Worm (Caenorhabditis elegans) whole organism, L1 larva: Measurements from ENCODE around the gene F22D3.4.

Source experiments
- C04F5.9 ChIP-seq: sonication (generic microtip); optimal IDR thresholded peaks from 2 replicates; lab custom pipeline; 2016; ENCODE audit warnings: missing genetic modification characterization, missing compliant biosample characterization
- C16A3.4 ChIP-seq: fragments of 150-350 bp; optimal IDR thresholded peaks from 2 replicates; lab custom pipeline; 2014; ENCODE audit warnings: missing biosample characterization, missing genetic modification characterization
- C34B4.2 ChIP-seq: sonication (generic microtip); optimal IDR thresholded peaks from 2 replicates; lab custom pipeline; 2017; ENCODE audit warnings: mild to moderate bottlenecking, missing genetic modification characterization, missing compliant biosample characterization
- F16B12.6 ChIP-seq: fragments of 150-350 bp; optimal IDR thresholded peaks from 2 replicates; lab custom pipeline; 2014; ENCODE audit warnings: missing biosample characterization, missing genetic modification characterization
- alr-1 ChIP-seq: fragments of 200-800 bp; sonication (Bioruptor generic); optimal IDR thresholded peaks from 2 replicates; lab custom pipeline; 2018; ENCODE audit warnings: borderline replicate concordance, mild to moderate bottlenecking, missing genetic modification characterization, missing compliant biosample characterization
- ama-1 ChIP-seq: fragments of 150-350 bp; optimal IDR thresholded peaks from 2 replicates; lab custom pipeline; 2014
- blmp-1 ChIP-seq: fragments of 150-350 bp; optimal IDR thresholded peaks from 2 replicates; lab custom pipeline; 2014; ENCODE audit warnings: missing biosample characterization, missing genetic modification characterization
- ceh-63 ChIP-seq: fragments of 200-800 bp; sonication (Bioruptor generic); optimal IDR thresholded peaks from 2 replicates; lab custom pipeline; 2018; ENCODE audit warnings: mild to moderate bottlenecking, missing genetic modification characterization, missing compliant biosample characterization
- ceh-8 ChIP-seq: fragments of 200-800 bp; sonication (Bioruptor generic); optimal IDR thresholded peaks from 2 replicates; lab custom pipeline; 2018; ENCODE audit warnings: mild to moderate bottlenecking, missing genetic modification characterization, moderate library complexity, missing compliant biosample characterization
- ceh-82 ChIP-seq, 3 experiments: fragments of 150-350 bp in 1 of 3; sonication (generic microtip) in 2 of 3; optimal IDR thresholded peaks; 2 replicates each; lab custom pipeline; 2014 to 2017; ENCODE audit warnings: missing biosample characterization in 3 of 3, missing genetic modification characterization in 3 of 3
- ceh-88 ChIP-seq: fragments of 200-800 bp; sonication (Bioruptor generic); IDR thresholded peaks from 2 replicates; pipeline ENCODE4 v1.3.6; 2022; ENCODE audit warnings: missing genetic modification characterization, missing compliant biosample characterization
- ceh-90 ChIP-seq: sonication (generic microtip); optimal IDR thresholded peaks from 2 replicates; lab custom pipeline; 2016; ENCODE audit warnings: missing genetic modification characterization, missing compliant biosample characterization
- ces-1 ChIP-seq: fragments of 150-350 bp; optimal IDR thresholded peaks from 2 replicates; lab custom pipeline; 2014; ENCODE audit warnings: missing biosample characterization, missing genetic modification reagents, missing genetic modification characterization
- efl-1 ChIP-seq, 4 experiments: fragments of 150-350 bp; optimal IDR thresholded peaks in 3 of 4; peaks in 1 of 4; 1 replicate in 1 of 4; 2 replicates in 3 of 4; lab custom pipeline; 2014; ENCODE audit warnings: missing biosample characterization in 2 of 4, missing genetic modification characterization in 2 of 4, missing genetic modification reagents in 2 of 4
- efl-3 ChIP-seq: fragments of 200-800 bp; sonication (Bioruptor generic); optimal IDR thresholded peaks from 2 replicates; lab custom pipeline; 2018; ENCODE audit warnings: mild to moderate bottlenecking, missing genetic modification characterization, missing compliant biosample characterization
- egl-27 ChIP-seq, 2 experiments: fragments of 150-350 bp in 1 of 2; sonication (generic microtip); optimal IDR thresholded peaks; 3 replicates each; lab custom pipeline; 2017 to 2018; ENCODE audit warnings: missing biosample characterization in 2 of 2, missing genetic modification characterization in 2 of 2, missing genetic modification reagents in 2 of 2
- elt-2 ChIP-seq: sonication (generic microtip); optimal IDR thresholded peaks from 2 replicates; lab custom pipeline; 2016; ENCODE audit warnings: missing genetic modification characterization, mild to moderate bottlenecking, inconsistent platforms, missing compliant biosample characterization, missing genetic modification reagents
- elt-3 ChIP-seq, 6 experiments: fragments of 150-350 bp in 1 of 6; sonication (generic microtip); optimal IDR thresholded peaks; 2 replicates each; lab custom pipeline; 2017 to 2018; ENCODE audit warnings: missing biosample characterization in 6 of 6, missing genetic modification characterization in 6 of 6, inconsistent platforms in 1 of 6
- ets-5 ChIP-seq: fragments of 200-800 bp; sonication (Bioruptor generic); IDR thresholded peaks from 2 replicates; pipeline ENCODE4 v1.3.6; 2022; ENCODE audit warnings: missing genetic modification characterization, missing compliant biosample characterization
- fos-1 ChIP-seq: fragments of 150-350 bp; optimal IDR thresholded peaks from 2 replicates; lab custom pipeline; 2014; ENCODE audit warnings: missing biosample characterization, missing genetic modification characterization
- hlh-17 ChIP-seq: fragments of 200-800 bp; sonication (Bioruptor generic); optimal IDR thresholded peaks from 2 replicates; lab custom pipeline; 2018; ENCODE audit warnings: missing genetic modification characterization, mild to moderate bottlenecking, missing compliant biosample characterization, moderate library complexity, borderline replicate concordance
- hpl-2 ChIP-seq: fragments of 150-350 bp; optimal IDR thresholded peaks from 2 replicates; lab custom pipeline; 2014; ENCODE audit warnings: missing biosample characterization, missing genetic modification reagents, missing genetic modification characterization
- irx-1 ChIP-seq: sonication (generic microtip); optimal IDR thresholded peaks from 2 replicates; lab custom pipeline; 2016; ENCODE audit warnings: missing genetic modification characterization, missing compliant biosample characterization
- isw-1 ChIP-seq: fragments of 200-800 bp; sonication (Bioruptor generic); IDR thresholded peaks from 2 replicates; pipeline ENCODE4 v1.3.6; 2022; ENCODE audit warnings: missing genetic modification characterization, missing compliant biosample characterization
- lin-14 ChIP-seq: fragments of 200-800 bp; sonication (Bioruptor generic); optimal IDR thresholded peaks from 2 replicates; lab custom pipeline; 2018; ENCODE audit warnings: mild to moderate bottlenecking, missing genetic modification characterization, moderate library complexity, missing compliant biosample characterization
- lin-39 ChIP-seq: fragments of 150-350 bp; optimal IDR thresholded peaks from 2 replicates; lab custom pipeline; 2014; ENCODE audit warnings: missing biosample characterization, missing genetic modification reagents, missing genetic modification characterization
- lsy-2 ChIP-seq, 2 experiments: fragments of 150-350 bp; optimal IDR thresholded peaks; 2 replicates each; lab custom pipeline; 2014; ENCODE audit warnings: missing biosample characterization in 2 of 2, missing genetic modification characterization in 2 of 2
- mab-9 ChIP-seq: fragments of 200-800 bp; sonication (Bioruptor generic); IDR thresholded peaks from 2 replicates; pipeline ENCODE4 v1.3.6; 2022; ENCODE audit warnings: missing genetic modification reagents, missing genetic modification characterization, missing compliant biosample characterization
- mep-1 ChIP-seq: fragments of 150-350 bp; optimal IDR thresholded peaks from 2 replicates; lab custom pipeline; 2014; ENCODE audit warnings: missing biosample characterization, missing genetic modification characterization
- nhr-11 ChIP-seq: fragments of 150-350 bp; optimal IDR thresholded peaks from 2 replicates; lab custom pipeline; 2014; ENCODE audit warnings: missing biosample characterization, missing genetic modification characterization
- nhr-20 ChIP-seq: sonication (generic microtip); optimal IDR thresholded peaks from 2 replicates; lab custom pipeline; 2016; ENCODE audit warnings: mild to moderate bottlenecking, missing genetic modification characterization, missing compliant biosample characterization
- nhr-71 ChIP-seq: sonication (generic microtip); optimal IDR thresholded peaks from 2 replicates; lab custom pipeline; 2016; ENCODE audit warnings: mild to moderate bottlenecking, missing genetic modification characterization, moderate library complexity, missing compliant biosample characterization
- nhr-76 ChIP-seq: sonication (generic microtip); optimal IDR thresholded peaks from 2 replicates; lab custom pipeline; 2017; ENCODE audit warnings: missing biosample characterization, missing genetic modification characterization
- nhr-77 ChIP-seq: fragments of 150-350 bp; optimal IDR thresholded peaks from 2 replicates; lab custom pipeline; 2014; ENCODE audit warnings: missing biosample characterization, missing genetic modification characterization
- nhr-84 ChIP-seq: sonication (generic microtip); optimal IDR thresholded peaks from 2 replicates; lab custom pipeline; 2017; ENCODE audit warnings: missing biosample characterization, missing genetic modification characterization
- nhr-90 ChIP-seq: sonication (generic microtip); optimal IDR thresholded peaks from 2 replicates; lab custom pipeline; 2016; ENCODE audit warnings: mild to moderate bottlenecking, missing genetic modification characterization, missing compliant biosample characterization; ENCODE audit not compliant: poor library complexity
- pag-3 ChIP-seq: sonication (generic microtip); optimal IDR thresholded peaks from 2 replicates; lab custom pipeline; 2017; ENCODE audit warnings: missing genetic modification characterization, mild to moderate bottlenecking, missing compliant biosample characterization, antibody characterized with exemption, borderline replicate concordance; ENCODE audit not compliant: insufficient read depth
- pax-3 ChIP-seq: fragments of 200-800 bp; sonication (Bioruptor generic); optimal IDR thresholded peaks from 2 replicates; lab custom pipeline; 2018; ENCODE audit warnings: mild to moderate bottlenecking, missing genetic modification characterization, moderate library complexity, missing compliant biosample characterization
- pqm-1 ChIP-seq: sonication (generic microtip); optimal IDR thresholded peaks from 3 replicates; lab custom pipeline; 2017; ENCODE audit warnings: missing biosample characterization, missing genetic modification characterization
- snpc-4 ChIP-seq: fragments of 150-350 bp; optimal IDR thresholded peaks from 2 replicates; lab custom pipeline; 2014; ENCODE audit warnings: missing biosample characterization, missing genetic modification characterization
- sox-4 ChIP-seq: sonication (generic microtip); optimal IDR thresholded peaks from 2 replicates; lab custom pipeline; 2016; ENCODE audit warnings: missing genetic modification characterization, missing compliant biosample characterization
- sptf-1 ChIP-seq: fragments of 150-350 bp; optimal IDR thresholded peaks from 2 replicates; lab custom pipeline; 2014; ENCODE audit warnings: missing biosample characterization, missing genetic modification characterization
- sup-37 ChIP-seq: fragments of 200-800 bp; sonication (Bioruptor generic); optimal IDR thresholded peaks from 2 replicates; lab custom pipeline; 2018; ENCODE audit warnings: mild to moderate bottlenecking, missing genetic modification characterization, missing compliant biosample characterization
- swsn-7 ChIP-seq: sonication (generic microtip); optimal IDR thresholded peaks from 2 replicates; lab custom pipeline; 2016; ENCODE audit warnings: missing genetic modification characterization, missing compliant biosample characterization
- tbx-2 ChIP-seq: sonication (generic microtip); optimal IDR thresholded peaks from 2 replicates; lab custom pipeline; 2016; ENCODE audit warnings: missing genetic modification characterization, missing compliant biosample characterization
- tlp-1 ChIP-seq: fragments of 150-350 bp; optimal IDR thresholded peaks from 2 replicates; lab custom pipeline; 2014; ENCODE audit warnings: missing biosample characterization, missing genetic modification characterization
- unc-30 ChIP-seq: sonication (generic microtip); optimal IDR thresholded peaks from 2 replicates; lab custom pipeline; 2017; ENCODE audit warnings: missing biosample characterization, missing genetic modification characterization
- unc-98 ChIP-seq: fragments of 200-800 bp; sonication (Bioruptor generic); IDR thresholded peaks from 2 replicates; pipeline ENCODE4 v1.3.6; 2022; ENCODE audit warnings: missing genetic modification characterization, missing compliant biosample characterization
- vab-15 ChIP-seq: sonication (generic microtip); optimal IDR thresholded peaks from 2 replicates; lab custom pipeline; 2017; ENCODE audit warnings: missing genotype, mild to moderate bottlenecking, missing genetic modification characterization, missing compliant biosample characterization
- xbp-1 ChIP-seq: sonication (generic microtip); optimal IDR thresholded peaks from 2 replicates; lab custom pipeline; 2016; ENCODE audit warnings: missing genetic modification characterization, missing compliant biosample characterization
- ztf-11 ChIP-seq, 2 experiments: sonication (generic microtip); optimal IDR thresholded peaks; 2 replicates each; lab custom pipeline; 2016 to 2017; ENCODE audit warnings: missing genetic modification characterization in 2 of 2, missing biosample characterization in 1 of 2, missing compliant biosample characterization in 1 of 2
- ztf-4 ChIP-seq: fragments of 150-350 bp; optimal IDR thresholded peaks from 2 replicates; lab custom pipeline; 2014; ENCODE audit warnings: missing biosample characterization, missing genetic modification characterization

Gene F22D3.4

ce11 chrII:6943299-6944051 is 16.1 kb upstream of the F22D3.4 start (continued):
- TF ChIP-seq pax-3 (no peak), ceh-90 (tag; lab: Kevin White, UChicago) (no peak), ztf-11 (tag; optimal IDR thresholded peaks at IDR 0.05; lab: Kevin White, UChicago) (no peak), efl-1 (optimal IDR thresholded peaks at IDR 0.05; lab: Kevin White, UChicago) (peak in 1 of 2 experiments; percentile 3), efl-1 (GFP tag; optimal IDR thresholded peaks at IDR 0.05 in 1 of 2; lab: Kevin White, UChicago) (peak in 1 of 2 experiments; percentile 79), egl-27 (tag; optimal IDR thresholded peaks at IDR 0.05; lab: Kevin White, UChicago) (no peak), nhr-11 (tag; lab: Kevin White, UChicago) (no peak), lin-14 (peak; percentile 77), ceh-63 (GFP tag; lab: Kevin White, UChicago) (no peak), ceh-8 (GFP tag; lab: Kevin White, UChicago) (peak; percentile 61), alr-1 (tag; lab: Kevin White, UChicago) (no peak), irx-1 (no peak), sox-4 (no peak), pag-3 (tag; lab: Kevin White, UChicago) (no peak), elt-3 (tag; optimal IDR thresholded peaks at IDR 0.05; lab: Kevin White, UChicago) (no peak), mab-9 (GFP tag; lab: Robert Waterston, UW) (no peak), F16B12.6 (tag; lab: Kevin White, UChicago) (no peak), hpl-2 (no peak), C16A3.4 (tag; lab: Kevin White, UChicago) (no peak), vab-15 (no peak), fos-1 (tag; lab: Kevin White, UChicago) (no peak), C04F5.9 (tag; lab: Kevin White, UChicago) (peak; percentile 27), nhr-20 (tag; lab: Kevin White, UChicago) (no peak), ama-1 (lab: Kevin White, UChicago) (no peak), blmp-1 (tag; lab: Kevin White, UChicago) (no peak), unc-98 (no peak), C34B4.2 (no peak), ztf-4 (tag; lab: Kevin White, UChicago) (no peak), sup-37 (GFP tag; lab: Kevin White, UChicago) (no peak), ceh-88 (GFP tag; lab: Robert Waterston, UW) (no peak), isw-1 (GFP tag; lab: Robert Waterston, UW) (no peak), tbx-2 (tag; lab: Kevin White, UChicago) (peak; percentile 25), nhr-71 (peak; percentile 9), hlh-17 (no peak), nhr-77 (tag; lab: Kevin White, UChicago) (no peak), elt-2 (tag; lab: Kevin White, UChicago) (peak; percentile 18), tlp-1 (tag; lab: Kevin White, UChicago) (no peak), pqm-1 (tag; lab: Kevin White, UChicago) (no peak), efl-3 (GFP tag; lab: Kevin White, UChicago) (no peak), snpc-4 (tag; lab: Kevin White, UChicago) (no peak), nhr-76 (no peak), sptf-1 (tag; lab: Kevin White, UChicago) (no peak), nhr-90 (tag; lab: Kevin White, UChicago) (no peak), unc-30 (tag; lab: Kevin White, UChicago) (no peak), ets-5 (GFP tag; lab: Robert Waterston, UW) (no peak), lin-39 (tag; lab: Kevin White, UChicago) (no peak), lsy-2 (tag; optimal IDR thresholded peaks at IDR 0.05; lab: Kevin White, UChicago) (peak in 1 of 2 experiments; percentile 9), ceh-82 (tag; optimal IDR thresholded peaks at IDR 0.05; lab: Kevin White, UChicago) (peak in 2 of 3 experiments; percentile 11 to 56), swsn-7 (tag; lab: Kevin White, UChicago) (peak; percentile 33), xbp-1 (tag; lab: Kevin White, UChicago) (no peak), ces-1 (GFP tag; lab: Kevin White, UChicago) (no peak), nhr-84 (tag; lab: Kevin White, UChicago) (no peak), mep-1 (tag; lab: Kevin White, UChicago) (no peak)
